3 worm cellular contexts compared by ENCODE assay signal in the genomic region with DNA sequence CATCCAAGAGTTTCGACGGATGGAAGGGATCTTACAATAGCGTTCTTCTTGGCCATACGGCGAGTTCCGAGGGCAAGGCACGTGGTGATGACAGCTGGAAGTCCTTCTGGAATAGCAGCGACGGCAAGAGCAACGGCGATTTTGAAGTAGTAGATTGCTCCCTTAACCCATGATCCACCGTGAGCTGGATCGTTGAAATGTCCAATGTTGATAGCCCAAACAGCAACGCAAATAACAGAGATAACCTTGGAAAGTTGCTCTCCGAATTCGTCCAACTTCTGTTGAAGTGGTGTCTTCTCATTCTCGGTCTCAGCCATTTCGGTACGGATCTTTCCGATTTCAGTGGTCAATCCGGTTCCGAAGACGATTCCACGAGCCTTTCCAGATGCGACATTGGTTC.
TF ChIP-seq lines count a peak whose summit lies in the region.

No protein-coding gene starts in this region.

TF ChIP-seq in whole organism, L1 larva, 84 proteins besides CTCF, POLR2A, EP300 and RAD21:
- TF ChIP-seq unc-98 (GFP tag; IDR thresholded peaks at IDR 0.05; lab: Robert Waterston, UW), result no peak
- no peak for TF ChIP-seq ces-1 (GFP tag; optimal IDR thresholded peaks at IDR 0.05; lab: Kevin White, UChicago)
- no peak for TF ChIP-seq C16A3.4 (tag; optimal IDR thresholded peaks at IDR 0.05; lab: Kevin White, UChicago)
- peak; percentile 5 for TF ChIP-seq rnt-1 (tag; optimal IDR thresholded peaks at IDR 0.05; lab: Kevin White, UChicago)
- no peak for TF ChIP-seq dpl-1 (GFP tag; optimal IDR thresholded peaks at IDR 0.05; lab: Kevin White, UChicago)

TF ChIP-seq in whole organism, L4 larva, 104 proteins besides CTCF, POLR2A, EP300 and RAD21:
- TF ChIP-seq lir-3 (tag; optimal IDR thresholded peaks at IDR 0.05; lab: Kevin White, UChicago) (no peak), F26F4.8 (GFP tag; conservative IDR thresholded peaks at IDR 0.05; lab: Robert Waterston, UW) (peak; percentile 14; the same call in 1 of the 2 replicates), D1046.2 (GFP tag; IDR thresholded peaks at IDR 0.05; lab: Robert Waterston, UW) (0 out of 2 replicates have a peak, but pooled peaks have one; percentile 33), dpl-1 (GFP tag; optimal IDR thresholded peaks at IDR 0.05; lab: Kevin White, UChicago) (no peak), duxl-1 (tag; optimal IDR thresholded peaks at IDR 0.05; lab: Kevin White, UChicago; ENCODE audit: poor library complexity) (peak; percentile 53), aha-1 (tag; lab: Kevin White, UChicago) (peak; percentile 92)

TF ChIP-seq in whole organism, young adult, 124 proteins besides CTCF, POLR2A, EP300 and RAD21:
- TF ChIP-seq egl-18 (GFP tag; IDR thresholded peaks at IDR 0.05; lab: Robert Waterston, UW) (0 out of 2 replicates have a peak, but pooled peaks have one; percentile 37), mxl-1 (tag; optimal IDR thresholded peaks at IDR 0.05; lab: Kevin White, UChicago) (no peak)
